Fruit fly (Drosophila melanogaster) whole organism, prepupa: Measurements from ENCODE around the gene Spn28Da.

Experiments
- CG10631 ChIP-seq: fragments of 200-800 bp; sonication (Bioruptor generic); optimal IDR thresholded peaks from 2 replicates; lab custom pipeline; 2016; ENCODE audit warnings: missing biosample characterization, missing genetic modification characterization
- CG10669 ChIP-seq: fragments of 200-800 bp; sonication (Bioruptor generic); optimal IDR thresholded peaks from 3 replicates; lab custom pipeline; 2018; ENCODE audit warnings: missing biosample characterization, mild to moderate bottlenecking, missing genetic modification characterization, moderate library complexity
- CG11294 ChIP-seq: fragments of 200-800 bp; sonication (Bioruptor generic); IDR thresholded peaks from 2 replicates; pipeline ENCODE4 v1.3.6; 2022; ENCODE audit warnings: missing biosample characterization, missing genetic modification characterization
- CG11762 ChIP-seq: fragments of 200-800 bp; sonication (Bioruptor generic); optimal IDR thresholded peaks from 3 replicates; lab custom pipeline; 2016; ENCODE audit warnings: missing biosample characterization, missing genetic modification characterization; ENCODE audit not compliant: insufficient read depth
- CG11902 ChIP-seq: fragments of 200-800 bp; sonication (Bioruptor generic); optimal IDR thresholded peaks from 3 replicates; lab custom pipeline; 2016; ENCODE audit warnings: missing biosample characterization, missing genetic modification characterization
- CG15336 ChIP-seq: fragments of 200-800 bp; sonication (Bioruptor generic); IDR thresholded peaks from 2 replicates; pipeline ENCODE4 v1.3.6; 2022; ENCODE audit warnings: missing biosample characterization, missing genetic modification characterization
- CG1621 ChIP-seq: fragments of 200-800 bp; sonication (Bioruptor generic); optimal IDR thresholded peaks from 3 replicates; lab custom pipeline; 2018; ENCODE audit warnings: missing biosample characterization, mild to moderate bottlenecking, missing genetic modification characterization
- CG16779 ChIP-seq: fragments of 200-800 bp; sonication (Bioruptor generic); optimal IDR thresholded peaks from 3 replicates; lab custom pipeline; 2017; ENCODE audit warnings: missing biosample characterization, mild to moderate bottlenecking, missing genetic modification characterization
- CG3032 ChIP-seq: fragments of 200-800 bp; optimal IDR thresholded peaks from 2 replicates; lab custom pipeline; 2019; ENCODE audit warnings: missing biosample characterization, mild to moderate bottlenecking, missing genetic modification characterization, moderate library complexity
- CG31627 ChIP-seq: fragments of 200-800 bp; sonication (Bioruptor generic); optimal IDR thresholded peaks from 3 replicates; lab custom pipeline; 2016; ENCODE audit warnings: missing biosample characterization, missing genetic modification characterization
- CG32006 ChIP-seq: fragments of 200-800 bp; sonication (Bioruptor generic); optimal IDR thresholded peaks from 3 replicates; lab custom pipeline; 2017; ENCODE audit warnings: missing biosample characterization, mild to moderate bottlenecking, missing genetic modification characterization
- CG34406 ChIP-seq: fragments of 200-800 bp; sonication (Bioruptor generic); optimal IDR thresholded peaks from 3 replicates; lab custom pipeline; 2016; ENCODE audit warnings: missing biosample characterization, missing genetic modification characterization
- CG3919 ChIP-seq: fragments of 200-800 bp; sonication (Bioruptor generic); optimal IDR thresholded peaks from 3 replicates; lab custom pipeline; 2016; ENCODE audit warnings: missing biosample characterization, missing genetic modification characterization
- CG4318 ChIP-seq: fragments of 200-800 bp; sonication (Bioruptor generic); optimal IDR thresholded peaks from 3 replicates; lab custom pipeline; 2017; ENCODE audit warnings: missing biosample characterization, mild to moderate bottlenecking, missing genetic modification characterization
- CG6163 ChIP-seq: fragments of 200-800 bp; sonication (Bioruptor generic); IDR thresholded peaks from 3 replicates; pipeline ENCODE4 v1.3.6; 2022; ENCODE audit warnings: missing biosample characterization, missing genetic modification characterization
- CG6276 ChIP-seq: fragments of 200-800 bp; sonication (Bioruptor generic); optimal IDR thresholded peaks from 2 replicates; lab custom pipeline; 2017; ENCODE audit warnings: missing biosample characterization, mild to moderate bottlenecking, missing genetic modification characterization
- CG6792 ChIP-seq: fragments of 200-800 bp; sonication (Bioruptor generic); optimal IDR thresholded peaks from 3 replicates; lab custom pipeline; 2016; ENCODE audit warnings: missing biosample characterization, missing genetic modification characterization
- CG6808 ChIP-seq: fragments of 200-800 bp; sonication (Bioruptor generic); optimal IDR thresholded peaks from 3 replicates; lab custom pipeline; 2017; ENCODE audit warnings: missing biosample characterization, missing genetic modification characterization, mild to moderate bottlenecking, moderate library complexity, missing genetic modification reagents
- CG8119 ChIP-seq: fragments of 200-800 bp; sonication (Bioruptor generic); IDR thresholded peaks from 3 replicates; pipeline ENCODE4 v1.3.6; 2022; ENCODE audit warnings: missing biosample characterization, missing genetic modification characterization
- CG8319 ChIP-seq: fragments of 200-800 bp; sonication (Bioruptor generic); optimal IDR thresholded peaks from 3 replicates; lab custom pipeline; 2016; ENCODE audit warnings: missing biosample characterization, missing genetic modification characterization
- CG8632 ChIP-seq: fragments of 200-800 bp; sonication (Bioruptor generic); optimal IDR thresholded peaks from 3 replicates; lab custom pipeline; 2016; ENCODE audit warnings: missing biosample characterization, missing genetic modification characterization
- CG9139 ChIP-seq: fragments of 200-800 bp; sonication (Bioruptor generic); optimal IDR thresholded peaks from 3 replicates; lab custom pipeline; 2017; ENCODE audit warnings: missing biosample characterization, mild to moderate bottlenecking, missing genetic modification characterization
- Eip75B ChIP-seq: fragments of 200-800 bp; sonication (Bioruptor generic); optimal IDR thresholded peaks from 3 replicates; lab custom pipeline; 2016; ENCODE audit warnings: missing biosample characterization, missing genetic modification characterization
- Eip78C ChIP-seq: fragments of 200-800 bp; sonication (Bioruptor generic); peaks from one replicate; lab custom pipeline; 2016; ENCODE audit warnings: missing biosample characterization, missing genetic modification characterization
- Eip93F ChIP-seq: fragments of 200-800 bp; sonication (Bioruptor generic); optimal IDR thresholded peaks from 2 replicates; lab custom pipeline; 2016; ENCODE audit warnings: missing biosample characterization, mild to moderate bottlenecking, missing genetic modification characterization
- Ets21C ChIP-seq: fragments of 200-800 bp; sonication (Bioruptor generic); optimal IDR thresholded peaks from 3 replicates; lab custom pipeline; 2016; ENCODE audit warnings: missing biosample characterization, missing genetic modification characterization
- Ets96B ChIP-seq: fragments of 200-800 bp; optimal IDR thresholded peaks from 2 replicates; lab custom pipeline; 2019; ENCODE audit warnings: missing biosample characterization, mild to moderate bottlenecking, missing genetic modification characterization, moderate library complexity
- Gug ChIP-seq: fragments of 200-800 bp; sonication (Bioruptor generic); IDR thresholded peaks from 2 replicates; pipeline ENCODE4 v1.3.6; 2022; ENCODE audit warnings: missing biosample characterization, missing genetic modification characterization
- Hr38 ChIP-seq: sonication (Bioruptor generic); optimal IDR thresholded peaks from 2 replicates; lab custom pipeline; 2016; ENCODE audit warnings: missing biosample characterization, missing genetic modification characterization
- Hr39 ChIP-seq: fragments of 200-800 bp; sonication (Bioruptor generic); optimal IDR thresholded peaks from 2 replicates; lab custom pipeline; 2016; ENCODE audit warnings: missing biosample characterization, missing genetic modification characterization
- Lpt ChIP-seq: fragments of 200-800 bp; sonication (Bioruptor generic); optimal IDR thresholded peaks from 3 replicates; lab custom pipeline; 2016; ENCODE audit warnings: missing biosample characterization, missing genetic modification characterization
- Met ChIP-seq: fragments of 200-800 bp; sonication (Bioruptor generic); optimal IDR thresholded peaks from 3 replicates; lab custom pipeline; 2016; ENCODE audit warnings: missing biosample characterization, missing genetic modification characterization
- OdsH ChIP-seq: fragments of 200-800 bp; sonication (Bioruptor generic); optimal IDR thresholded peaks from 3 replicates; lab custom pipeline; 2016; ENCODE audit warnings: missing biosample characterization, missing genetic modification characterization
- Smox ChIP-seq: fragments of 200-800 bp; sonication (Bioruptor generic); optimal IDR thresholded peaks from 3 replicates; lab custom pipeline; 2016; ENCODE audit warnings: missing biosample characterization, missing genetic modification characterization
- Sox102F ChIP-seq: fragments of 200-800 bp; sonication (Bioruptor generic); optimal IDR thresholded peaks from 2 replicates; lab custom pipeline; 2016; ENCODE audit warnings: missing biosample characterization, mild to moderate bottlenecking, missing genetic modification characterization
- Sox14 ChIP-seq: fragments of 200-800 bp; sonication (Bioruptor generic); optimal IDR thresholded peaks from 3 replicates; lab custom pipeline; 2016; ENCODE audit warnings: missing biosample characterization, missing genetic modification characterization
- Sox15 ChIP-seq: fragments of 200-800 bp; sonication (Bioruptor generic); optimal IDR thresholded peaks from 3 replicates; lab custom pipeline; 2016; ENCODE audit warnings: missing biosample characterization, missing genetic modification characterization
- achi ChIP-seq: fragments of 200-800 bp; sonication (Bioruptor generic); optimal IDR thresholded peaks from 3 replicates; lab custom pipeline; 2016; ENCODE audit warnings: missing biosample characterization, missing genetic modification characterization
- acj6 ChIP-seq: fragments of 200-800 bp; sonication (Bioruptor generic); optimal IDR thresholded peaks from 3 replicates; lab custom pipeline; 2016; ENCODE audit warnings: missing biosample characterization, missing genetic modification characterization
- dac ChIP-seq: fragments of 200-800 bp; sonication (Bioruptor generic); optimal IDR thresholded peaks from 2 replicates; lab custom pipeline; 2017; ENCODE audit warnings: missing biosample characterization, mild to moderate bottlenecking, missing genetic modification characterization
- dsx ChIP-seq: fragments of 200-800 bp; optimal IDR thresholded peaks from 3 replicates; lab custom pipeline; 2019; ENCODE audit warnings: missing biosample characterization, mild to moderate bottlenecking, missing genetic modification characterization, moderate library complexity; ENCODE audit not compliant: poor library complexity, severe bottlenecking
- eg ChIP-seq: fragments of 200-800 bp; sonication (Bioruptor generic); IDR thresholded peaks from 3 replicates; pipeline ENCODE4 v1.3.6; 2022; ENCODE audit warnings: missing biosample characterization, missing genetic modification characterization
- esn ChIP-seq: fragments of 200-800 bp; sonication (Bioruptor generic); optimal IDR thresholded peaks from 2 replicates; lab custom pipeline; 2016; ENCODE audit warnings: missing biosample characterization, mild to moderate bottlenecking, missing genetic modification characterization, moderate library complexity
- fd59A ChIP-seq: fragments of 200-800 bp; sonication (Bioruptor generic); optimal IDR thresholded peaks from 2 replicates; lab custom pipeline; 2017; ENCODE audit warnings: missing biosample characterization, mild to moderate bottlenecking, missing genetic modification characterization, missing genetic modification reagents
- fkh ChIP-seq: fragments of 200-800 bp; sonication (Bioruptor generic); optimal IDR thresholded peaks from 3 replicates; lab custom pipeline; 2017; ENCODE audit warnings: missing biosample characterization, mild to moderate bottlenecking, missing genetic modification characterization, moderate library complexity
- lz ChIP-seq: fragments of 200-800 bp; sonication (Bioruptor generic); optimal IDR thresholded peaks from 3 replicates; lab custom pipeline; 2016; ENCODE audit warnings: missing biosample characterization, missing genetic modification characterization
- pdm3 ChIP-seq: fragments of 200-800 bp; sonication (Bioruptor generic); optimal IDR thresholded peaks from 3 replicates; lab custom pipeline; 2016; ENCODE audit warnings: missing biosample characterization, missing genetic modification characterization
- salr ChIP-seq, 2 experiments: fragments of 200-800 bp; sonication (Bioruptor generic); optimal IDR thresholded peaks; 3 replicates each; lab custom pipeline; 2016 to 2018; ENCODE audit warnings: missing biosample characterization in 2 of 2, missing genetic modification characterization in 2 of 2, mild to moderate bottlenecking in 1 of 2
- spab ChIP-seq: fragments of 200-800 bp; sonication (Bioruptor generic); optimal IDR thresholded peaks from 2 replicates; lab custom pipeline; 2017; ENCODE audit warnings: missing biosample characterization, mild to moderate bottlenecking, missing genetic modification characterization, missing genetic modification reagents
- svp ChIP-seq: fragments of 200-800 bp; sonication (Bioruptor generic); peaks from one replicate; lab custom pipeline; 2016; ENCODE audit warnings: missing biosample characterization, missing genetic modification characterization

Spn28Da gene

DNA sequence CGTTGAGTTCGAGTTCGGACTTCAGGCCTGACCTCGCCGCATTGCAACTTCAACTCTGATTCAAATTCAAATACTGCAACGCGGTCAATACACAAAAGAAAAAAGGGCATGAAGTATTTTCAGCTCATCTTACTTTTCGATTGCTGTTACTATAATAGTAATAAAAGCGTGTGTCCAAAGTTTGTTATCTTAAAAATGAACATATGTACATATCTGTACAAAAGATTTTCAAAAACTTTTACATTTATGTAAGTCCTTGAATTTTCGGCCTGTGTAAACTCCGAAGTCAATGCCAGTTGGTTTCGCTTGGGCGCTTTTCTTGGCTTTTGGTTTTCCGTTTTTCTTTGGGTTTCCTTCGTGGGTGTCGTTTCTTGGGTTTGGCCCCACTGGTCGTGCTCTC lies 29.8 kb upstream of the Spn28Da start (continued):
- peak; percentile 25; the same call in 1 of the 2 replicates for TF ChIP-seq Gug (GFP tag; lab: Robert Waterston, UW)
- peak; percentile 31 for TF ChIP-seq acj6
- no peak for TF ChIP-seq CG3919 (GFP tag; lab: Kevin White, UChicago)
- no peak for TF ChIP-seq CG10669 (GFP tag; lab: Kevin White, UChicago)
- peak; percentile 21 for TF ChIP-seq Lpt
- TF ChIP-seq fd59A (GFP tag; lab: Kevin White, UChicago) = no peak
- no peak for TF ChIP-seq CG3032 (tag; lab: Kevin White, UChicago)
- peak; percentile 25 for TF ChIP-seq Sox14 (GFP tag; lab: Kevin White, UChicago)
- TF ChIP-seq CG15336 (GFP tag; lab: Robert Waterston, UW) = peak; percentile 82
- 0 out of 2 replicates have a peak, but pooled peaks have one; percentile 33 for TF ChIP-seq CG11294 (GFP tag; lab: Robert Waterston, UW)
- TF ChIP-seq CG10631 (GFP tag; lab: Kevin White, UChicago) = no peak
- TF ChIP-seq CG31627 (GFP tag; lab: Kevin White, UChicago) = peak; percentile 2
- TF ChIP-seq CG8632 = no peak
- TF ChIP-seq CG9139 = no peak
- TF ChIP-seq CG11902 (GFP tag; lab: Kevin White, UChicago) = no peak
- no peak for TF ChIP-seq CG16779 (tag; lab: Kevin White, UChicago)
- TF ChIP-seq Ets21C = no peak
- TF ChIP-seq CG11762 (GFP tag; lab: Kevin White, UChicago) = no peak
- TF ChIP-seq lz (GFP tag; lab: Kevin White, UChicago) = peak; percentile 1

DNA sequence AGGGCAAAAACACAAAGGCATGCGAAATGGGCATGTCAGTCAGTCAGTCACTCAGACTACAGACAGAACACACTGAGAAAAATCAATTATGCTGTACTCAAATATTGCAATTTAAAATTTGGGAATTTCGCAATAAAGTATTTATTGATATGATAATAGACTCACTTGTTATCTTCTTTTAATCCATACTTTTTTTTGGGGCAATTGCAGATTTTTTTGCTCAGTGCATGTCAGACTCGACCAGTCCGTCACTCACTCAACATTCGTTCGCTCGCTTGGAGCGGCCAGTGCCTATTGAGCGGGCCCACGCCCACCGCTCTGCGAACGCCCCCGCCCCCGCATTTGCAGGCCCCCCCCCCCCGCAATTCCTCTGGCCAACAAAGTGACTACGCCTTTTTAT lies 27.4 kb upstream of the Spn28Da start:
- TF ChIP-seq Sox102F (GFP tag; lab: Kevin White, UChicago) (peak; percentile 89), Ets96B (tag; lab: Kevin White, UChicago) (peak; percentile 78), eg (GFP tag; lab: Robert Waterston, UW) (peak; percentile 87), salr (GFP tag; optimal IDR thresholded peaks at IDR 0.05; lab: Kevin White, UChicago) (peak; percentile 74 to 90), Hr38 (GFP tag; lab: Kevin White, UChicago) (no peak), spab (GFP tag; lab: Kevin White, UChicago) (peak; percentile 67), dsx (GFP tag; lab: Kevin White, UChicago) (peak; percentile 67), CG6163 (GFP tag; lab: Robert Waterston, UW) (peak; percentile 93), CG10631 (GFP tag; lab: Kevin White, UChicago) (peak; percentile 93), CG1621 (peak; percentile 93), dac (peak; percentile 58), OdsH (GFP tag; lab: Kevin White, UChicago) (peak; percentile 95), CG8119 (GFP tag; lab: Robert Waterston, UW) (peak; percentile 92), achi (GFP tag; lab: Kevin White, UChicago) (peak; percentile 95), CG8319 (GFP tag; lab: Kevin White, UChicago) (peak; percentile 76), CG16779 (tag; lab: Kevin White, UChicago) (peak; percentile 80), Sox14 (GFP tag; lab: Kevin White, UChicago) (peak; percentile 94), Eip78C (GFP tag; lab: Kevin White, UChicago) (peak; percentile 94), CG11762 (GFP tag; lab: Kevin White, UChicago) (peak; percentile 48), CG32006 (GFP tag; lab: Kevin White, UChicago) (peak; percentile 88), lz (GFP tag; lab: Kevin White, UChicago) (peak; percentile 95), Met (peak; percentile 93), Sox15 (peak; percentile 95), CG8632 (peak; percentile 93), CG6808 (GFP tag; lab: Kevin White, UChicago) (peak; percentile 70), CG4318 (GFP tag; lab: Kevin White, UChicago) (peak; percentile 76), fkh (GFP tag; lab: Kevin White, UChicago) (no peak), Eip75B (GFP tag; lab: Kevin White, UChicago) (peak; percentile 94), Eip93F (GFP tag; lab: Kevin White, UChicago) (peak; percentile 78), Gug (GFP tag; lab: Robert Waterston, UW) (peak; percentile 72), acj6 (peak; percentile 97), pdm3 (GFP tag; lab: Kevin White, UChicago) (peak; percentile 91), Smox (peak; percentile 93), CG6792 (GFP tag; lab: Kevin White, UChicago) (peak; percentile 96), CG6276 (peak; percentile 46), CG34406 (peak; percentile 95), Hr39 (GFP tag; lab: Kevin White, UChicago) (peak; percentile 97), svp (GFP tag; lab: Kevin White, UChicago) (peak; percentile 91), esn (GFP tag; lab: Kevin White, UChicago) (peak; percentile 95)
